Worm (Caenorhabditis elegans): ENCODE measurements around the gene C06B8.2.

Gene C06B8.2

ce11 chrV:15471029-15471428 is 7.5 kb downstream of the C06B8.2 start, which contains the start of gene dpf-1:
Gene dpf-1, plus strand, starts transcription at chrV:15471329.
- TF ChIP-seq nhr-237 (tag; optimal IDR thresholded peaks at IDR 0.05) = no peak
- no peak for TF ChIP-seq nhr-2 (tag; optimal IDR thresholded peaks at IDR 0.05)
- TF ChIP-seq elt-1 (tag; optimal IDR thresholded peaks at IDR 0.05; ENCODE audit: borderline replicate concordance, insufficient read depth) = no peak
- no peak for TF ChIP-seq unc-62 (GFP tag; optimal IDR thresholded peaks at IDR 0.05)
- no peak for TF ChIP-seq mls-2 (tag; optimal IDR thresholded peaks at IDR 0.05)
- TF ChIP-seq sptf-1 (tag; optimal IDR thresholded peaks at IDR 0.05) = no peak
- no peak for TF ChIP-seq mep-1 (tag; optimal IDR thresholded peaks at IDR 0.05)
- TF ChIP-seq cnd-1 (tag; optimal IDR thresholded peaks at IDR 0.05) = no peak
- no peak for TF ChIP-seq hlh-1 (tag; optimal IDR thresholded peaks at IDR 0.05)
- no peak for TF ChIP-seq bed-3 (GFP tag; optimal IDR thresholded peaks at IDR 0.05)
- TF ChIP-seq ham-2 (GFP tag; optimal IDR thresholded peaks at IDR 0.05) = no peak
- no peak for TF ChIP-seq flh-1 (GFP tag; optimal IDR thresholded peaks at IDR 0.05)
- no peak for TF ChIP-seq snpc-4 (tag; optimal IDR thresholded peaks at IDR 0.05)
- no peak for TF ChIP-seq lin-13 (tag; optimal IDR thresholded peaks at IDR 0.05)
- no peak for TF ChIP-seq nhr-12 (tag; optimal IDR thresholded peaks at IDR 0.05)
- no peak for TF ChIP-seq lsy-2 (tag; optimal IDR thresholded peaks at IDR 0.05)
- no peak for TF ChIP-seq unc-39 (tag; optimal IDR thresholded peaks at IDR 0.05)
- no peak for TF ChIP-seq nhr-76 (tag; optimal IDR thresholded peaks at IDR 0.05)

ce11 chrV:15466719-15467118 is 11.8 kb downstream of the C06B8.2 start:
- no peak for TF ChIP-seq pha-4 (tag; optimal IDR thresholded peaks at IDR 0.05)
- no peak for TF ChIP-seq M03D4.4 (tag; optimal IDR thresholded peaks at IDR 0.05)
- no peak for TF ChIP-seq drap-1 (GFP tag; optimal IDR thresholded peaks at IDR 0.05)
- no peak for TF ChIP-seq ceh-43 (GFP tag; optimal IDR thresholded peaks at IDR 0.05)
- TF ChIP-seq cnd-1 (tag; optimal IDR thresholded peaks at IDR 0.05) = no peak
- no peak for TF ChIP-seq elt-3 (tag; optimal IDR thresholded peaks at IDR 0.05)
- no peak for TF ChIP-seq nhr-28 (tag; optimal IDR thresholded peaks at IDR 0.05)
- TF ChIP-seq nhr-76 (tag; optimal IDR thresholded peaks at IDR 0.05) = no peak
- TF ChIP-seq unc-62 (GFP tag; optimal IDR thresholded peaks at IDR 0.05) = no peak
- TF ChIP-seq blmp-1 (tag; optimal IDR thresholded peaks at IDR 0.05) = no peak
- no peak for TF ChIP-seq ces-1 (GFP tag; optimal IDR thresholded peaks at IDR 0.05)
- no peak for TF ChIP-seq tbx-8 (GFP tag; optimal IDR thresholded peaks at IDR 0.05)
- no peak for TF ChIP-seq nhr-237 (tag; optimal IDR thresholded peaks at IDR 0.05)
- no peak for TF ChIP-seq snpc-4 (tag; optimal IDR thresholded peaks at IDR 0.05)
- TF ChIP-seq sem-2 (GFP tag; optimal IDR thresholded peaks at IDR 0.05) = no peak
- no peak for TF ChIP-seq unc-120 (tag; optimal IDR thresholded peaks at IDR 0.05; ENCODE audit: poor library complexity, severe bottlenecking)
- no peak for TF ChIP-seq sptf-1 (tag; optimal IDR thresholded peaks at IDR 0.05)
- TF ChIP-seq hlh-1 (tag; optimal IDR thresholded peaks at IDR 0.05) = no peak

ce11 chrV:15466017-15466416 is 12.5 kb downstream of the C06B8.2 start:
- TF ChIP-seq drap-1 (GFP tag; optimal IDR thresholded peaks at IDR 0.05) (peak; percentile 4), mab-5 (tag; optimal IDR thresholded peaks at IDR 0.05) (no peak)

DNA sequence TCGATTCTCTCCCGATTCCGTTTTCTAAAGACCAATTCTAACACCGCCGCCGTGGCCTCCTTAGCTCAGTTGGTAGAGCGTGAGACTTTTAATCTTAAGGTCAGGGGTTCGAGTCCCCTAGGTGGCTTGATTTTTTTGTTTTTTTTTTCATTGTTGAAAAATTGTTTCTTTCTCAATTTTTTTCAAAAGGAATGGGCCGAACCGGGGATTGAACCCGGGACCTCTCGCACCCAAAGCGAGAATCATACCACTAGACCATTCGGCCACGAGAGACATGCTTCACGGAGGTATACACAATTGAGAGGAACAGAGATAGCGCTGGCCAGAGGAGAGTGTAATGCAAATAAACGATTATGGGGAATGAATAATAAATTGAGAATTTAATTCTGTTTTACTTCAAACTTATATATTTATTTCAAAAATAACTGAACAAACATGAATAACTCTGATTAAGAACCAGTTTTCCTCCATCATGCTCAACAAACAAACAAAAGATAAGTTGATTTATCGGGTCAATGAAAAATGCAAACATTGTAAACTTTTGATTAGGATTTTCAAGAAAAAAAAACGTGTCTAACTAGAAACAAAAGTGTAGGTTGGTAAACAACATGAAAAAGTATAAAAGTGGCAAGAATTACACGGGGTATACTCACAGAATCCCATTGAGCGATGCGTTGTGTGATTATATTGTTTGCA is 13.4 kb downstream of the C06B8.2 start, which contains the start of gene pqn-71:
Gene pqn-71, plus strand, starts transcription at position 646 of the 696 bp plus-strand sequence.
- TF ChIP-seq unc-39 (tag; optimal IDR thresholded peaks at IDR 0.05) (no peak), nhr-237 (tag; optimal IDR thresholded peaks at IDR 0.05) (peak; percentile 35), mls-2 (tag; optimal IDR thresholded peaks at IDR 0.05) (peak; percentile 89), drap-1 (GFP tag; optimal IDR thresholded peaks at IDR 0.05) (peak; percentile 97), mep-1 (tag; optimal IDR thresholded peaks at IDR 0.05) (peak; percentile 47), blmp-1 (tag; optimal IDR thresholded peaks at IDR 0.05) (no peak), ceh-83 (GFP tag; optimal IDR thresholded peaks at IDR 0.05) (peak; percentile 92), ceh-39 (tag; optimal IDR thresholded peaks at IDR 0.05) (no peak), snpc-4 (tag; optimal IDR thresholded peaks at IDR 0.05) (no peak), nhr-2 (tag; optimal IDR thresholded peaks at IDR 0.05) (peak; percentile 14), ceh-43 (GFP tag; optimal IDR thresholded peaks at IDR 0.05) (peak; percentile 83), lsy-2 (tag; optimal IDR thresholded peaks at IDR 0.05) (no peak), flh-1 (GFP tag; optimal IDR thresholded peaks at IDR 0.05) (peak; percentile 63), elt-1 (tag; optimal IDR thresholded peaks at IDR 0.05; ENCODE audit: borderline replicate concordance, insufficient read depth) (no peak), nhr-12 (tag; optimal IDR thresholded peaks at IDR 0.05) (no peak), bed-3 (GFP tag; optimal IDR thresholded peaks at IDR 0.05) (peak; percentile 81), nhr-76 (tag; optimal IDR thresholded peaks at IDR 0.05) (no peak), unc-62 (GFP tag; optimal IDR thresholded peaks at IDR 0.05) (peak; percentile 42), M03D4.4 (tag; optimal IDR thresholded peaks at IDR 0.05) (peak; percentile 85), sptf-1 (tag; optimal IDR thresholded peaks at IDR 0.05) (peak; percentile 93), lin-32 (GFP tag; optimal IDR thresholded peaks at IDR 0.05) (peak; percentile 75), hlh-1 (tag; optimal IDR thresholded peaks at IDR 0.05) (peak; percentile 37), tbx-8 (GFP tag; optimal IDR thresholded peaks at IDR 0.05) (peak; percentile 63), ces-1 (GFP tag; optimal IDR thresholded peaks at IDR 0.05) (no peak), ztf-11 (tag; optimal IDR thresholded peaks at IDR 0.05) (peak; percentile 35), nhr-28 (tag; optimal IDR thresholded peaks at IDR 0.05) (peak; percentile 31), sem-2 (GFP tag; optimal IDR thresholded peaks at IDR 0.05) (peak; percentile 68), mab-5 (tag; optimal IDR thresholded peaks at IDR 0.05) (no peak), ham-2 (GFP tag; optimal IDR thresholded peaks at IDR 0.05) (peak; percentile 85), cnd-1 (tag; optimal IDR thresholded peaks at IDR 0.05) (peak; percentile 78), unc-120 (tag; optimal IDR thresholded peaks at IDR 0.05; ENCODE audit: poor library complexity, severe bottlenecking) (peak; percentile 96), elt-3 (tag; optimal IDR thresholded peaks at IDR 0.05) (peak; percentile 41), pha-4 (tag; optimal IDR thresholded peaks at IDR 0.05) (peak; percentile 13), lin-13 (tag; optimal IDR thresholded peaks at IDR 0.05) (peak; percentile 61)

Measured in whole organism, mixed stage, embryonic.